Worm (Caenorhabditis elegans): Measurements from ENCODE around the gene lin-24.

- TF ChIP-seq egl-44 (GFP tag; IDR thresholded peaks at IDR 0.05) (no peak), zim-3 (tag; optimal IDR thresholded peaks at IDR 0.05) (no peak), ama-1 (optimal IDR thresholded peaks at IDR 0.05) (no peak), ama-1 (GFP tag; optimal IDR thresholded peaks at IDR 0.05) (no peak), somi-1 (GFP tag; optimal IDR thresholded peaks at IDR 0.05) (no peak), unc-130 (GFP tag; optimal IDR thresholded peaks at IDR 0.05) (no peak), sea-2 (GFP tag; IDR thresholded peaks at IDR 0.05) (no peak), F57C9.4 (tag; optimal IDR thresholded peaks at IDR 0.05) (no peak), ztf-26 (tag; optimal IDR thresholded peaks at IDR 0.05) (no peak), Y56A3A.18 (GFP tag; IDR thresholded peaks at IDR 0.05) (no peak), akir-1 (GFP tag; optimal IDR thresholded peaks at IDR 0.05) (no peak), unc-62 (GFP tag; optimal IDR thresholded peaks at IDR 0.05) (no peak)
Measured at ce11 chrIV:12080807-12081206, 48.5 kb upstream of the lin-24 start.

All from whole organism, young adult.